Worm (Caenorhabditis elegans): ENCODE data around the gene col-3.

col-3 gene

DNA sequence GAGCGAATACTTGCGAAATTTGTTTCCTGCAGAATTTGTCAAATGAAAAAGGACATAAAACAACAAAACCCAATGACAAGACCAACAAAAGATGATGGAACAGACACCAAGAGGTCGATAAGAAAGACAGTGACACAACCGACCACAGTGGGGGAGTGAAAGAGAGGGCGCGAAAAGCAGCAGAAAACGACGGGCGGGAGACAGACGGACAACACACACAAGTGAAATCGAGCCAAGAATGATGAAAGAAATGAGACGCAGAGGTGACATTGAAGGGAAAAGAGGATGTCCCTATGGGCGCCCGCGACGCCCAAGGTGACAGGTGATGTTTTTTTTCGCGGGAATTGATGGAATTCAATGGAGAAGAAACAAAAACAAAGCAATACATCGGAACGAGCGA is 41.5 kb downstream of the col-3 start (continued):
- no peak for TF ChIP-seq peb-1 (tag; optimal IDR thresholded peaks at IDR 0.05)
- no peak for TF ChIP-seq nhr-11 (tag; optimal IDR thresholded peaks at IDR 0.05)
- TF ChIP-seq nhr-25 (tag; optimal IDR thresholded peaks at IDR 0.05), result peak; percentile 71
- TF ChIP-seq R02D3.7 (tag; optimal IDR thresholded peaks at IDR 0.05), result no peak
- no peak for TF ChIP-seq ceh-82 (tag; optimal IDR thresholded peaks at IDR 0.05)

DNA sequence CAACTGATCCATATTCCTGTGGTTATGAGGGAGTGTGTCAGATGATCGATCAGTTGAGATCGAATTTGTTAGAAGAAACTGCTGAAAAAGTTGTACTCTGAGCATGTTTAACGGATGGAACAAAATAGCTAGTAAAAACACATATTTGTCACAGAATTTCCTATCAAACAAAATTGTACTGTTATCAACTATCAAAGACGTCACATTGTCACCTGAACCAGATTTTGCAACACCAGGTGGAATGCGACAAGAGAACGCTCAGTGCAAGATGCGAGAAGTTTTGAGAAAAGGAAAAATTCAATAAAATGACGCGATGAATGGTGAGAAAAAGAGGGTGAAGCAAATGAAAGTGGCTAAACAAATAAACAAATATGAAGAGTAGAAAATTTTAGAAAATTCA is 43.0 kb downstream of the col-3 start:
- TF ChIP-seq blmp-1 (tag; optimal IDR thresholded peaks at IDR 0.05; ENCODE audit: insufficient read depth), result no peak
- peak; percentile 44 for TF ChIP-seq sma-9 (GFP tag; optimal IDR thresholded peaks at IDR 0.05)
- TF ChIP-seq sma-9 (tag; optimal IDR thresholded peaks at IDR 0.05), result no peak
- TF ChIP-seq crh-2 (tag; optimal IDR thresholded peaks at IDR 0.05), result peak; percentile 6
- TF ChIP-seq lsy-2 (tag; optimal IDR thresholded peaks at IDR 0.05), result peak in 1 of 2 experiments; percentile 10
- TF ChIP-seq fos-1 (tag; optimal IDR thresholded peaks at IDR 0.05), result peak; percentile 23
- no peak for TF ChIP-seq mbf-1 (tag; optimal IDR thresholded peaks at IDR 0.05)

- TF ChIP-seq mbf-1 (tag; optimal IDR thresholded peaks at IDR 0.05), result no peak
- TF ChIP-seq ztf-4 (tag; optimal IDR thresholded peaks at IDR 0.05), result no peak
- no peak for TF ChIP-seq nhr-25 (tag; optimal IDR thresholded peaks at IDR 0.05)
- TF ChIP-seq unc-55 (GFP tag; optimal IDR thresholded peaks at IDR 0.05), result no peak
- TF ChIP-seq sma-3 (GFP tag; optimal IDR thresholded peaks at IDR 0.05), result peak; percentile 20
- no peak for TF ChIP-seq blmp-1 (tag; optimal IDR thresholded peaks at IDR 0.05; ENCODE audit: insufficient read depth)
- TF ChIP-seq F13H6.1 (tag; optimal IDR thresholded peaks at IDR 0.05), result no peak
- TF ChIP-seq gmeb-1 (tag; optimal IDR thresholded peaks at IDR 0.05), result peak; percentile 94
- TF ChIP-seq lin-11 (tag; optimal IDR thresholded peaks at IDR 0.05), result no peak
- no peak for TF ChIP-seq Y55F3AM.14 (GFP tag; optimal IDR thresholded peaks at IDR 0.05)
- TF ChIP-seq snpc-4 (tag; optimal IDR thresholded peaks at IDR 0.05), result peak; percentile 12
- no peak for TF ChIP-seq nhr-12 (tag; optimal IDR thresholded peaks at IDR 0.05)
- no peak for TF ChIP-seq fos-1 (tag; optimal IDR thresholded peaks at IDR 0.05)
- TF ChIP-seq egl-27 (tag; optimal IDR thresholded peaks at IDR 0.05), result no peak
- no peak for TF ChIP-seq alr-1 (tag; optimal IDR thresholded peaks at IDR 0.05)
These were observed 45.0 kb downstream of the col-3 start, which contains the start of gene npp-23 for ce11 chrIV:8869624-8870023. TSS of gene npp-23 (minus strand) at chrIV:8869679.

DNA sequence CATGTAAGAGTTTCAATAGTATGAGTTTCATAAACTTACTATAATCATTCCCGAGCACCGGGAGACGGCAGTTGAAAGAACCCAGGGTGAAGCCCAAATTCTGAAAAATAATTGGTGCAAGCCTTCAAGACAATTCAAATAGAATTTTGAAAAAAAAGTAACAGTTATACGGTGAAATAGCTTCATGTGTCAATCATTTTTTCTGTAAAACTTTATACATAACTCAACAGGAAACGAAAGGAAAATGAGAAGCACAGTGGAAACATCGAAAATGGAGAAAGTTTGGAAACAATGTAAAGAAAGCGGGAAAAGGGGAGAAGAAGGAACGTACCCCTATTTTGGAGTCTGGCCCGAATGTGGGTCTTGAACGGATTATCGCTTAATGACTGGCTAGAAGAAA is 48.4 kb downstream of the col-3 start, which contains the start of gene C09G9.3:
C09G9.3 (minus strand) TSS at position 101 of the 400 bp plus-strand sequence.
- no peak for TF ChIP-seq F13H6.1 (tag; optimal IDR thresholded peaks at IDR 0.05)
- no peak for TF ChIP-seq elt-1 (tag; optimal IDR thresholded peaks at IDR 0.05)
- TF ChIP-seq Y55F3AM.14 (GFP tag; optimal IDR thresholded peaks at IDR 0.05), result no peak
- no peak for TF ChIP-seq sem-4 (tag; optimal IDR thresholded peaks at IDR 0.05)
- TF ChIP-seq nhr-11 (tag; optimal IDR thresholded peaks at IDR 0.05), result no peak
- no peak for TF ChIP-seq sma-3 (GFP tag; optimal IDR thresholded peaks at IDR 0.05)
- no peak for TF ChIP-seq lin-39 (tag; optimal IDR thresholded peaks at IDR 0.05)
- no peak for TF ChIP-seq nhr-21 (tag; optimal IDR thresholded peaks at IDR 0.05)

DNA sequence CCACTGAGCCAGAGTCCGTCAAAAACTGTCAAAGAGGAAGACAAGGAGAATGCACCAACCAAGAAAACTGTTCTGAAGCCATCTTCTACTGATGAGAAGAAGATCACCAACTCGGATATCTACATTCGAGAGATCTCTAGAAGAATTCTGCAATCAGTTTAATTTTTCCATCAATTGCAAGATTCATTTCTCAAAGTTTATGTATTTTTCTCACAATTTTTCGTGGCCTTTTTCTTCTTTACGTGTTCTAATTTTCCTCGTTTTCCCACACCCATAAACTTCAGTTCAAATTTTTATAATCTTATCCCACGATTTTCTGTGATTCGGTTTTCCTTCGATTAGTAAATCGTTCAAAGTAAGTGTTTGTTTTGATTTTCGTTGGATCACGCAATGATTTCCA is 49.3 kb downstream of the col-3 start, which contains the start of gene hdl-2:
hdl-2 (plus strand) TSS at position 301 of the 400 bp plus-strand sequence.
- TF ChIP-seq egl-27 (tag; optimal IDR thresholded peaks at IDR 0.05) (no peak), ama-1 (optimal IDR thresholded peaks at IDR 0.05) (no peak), elt-1 (tag; optimal IDR thresholded peaks at IDR 0.05) (no peak), lin-39 (tag; optimal IDR thresholded peaks at IDR 0.05) (no peak), lin-13 (GFP tag; optimal IDR thresholded peaks at IDR 0.05) (no peak), ceh-16 (tag; optimal IDR thresholded peaks at IDR 0.05) (no peak), mdl-1 (tag; optimal IDR thresholded peaks at IDR 0.05) (no peak), nhr-12 (tag; optimal IDR thresholded peaks at IDR 0.05) (no peak), blmp-1 (tag; optimal IDR thresholded peaks at IDR 0.05; ENCODE audit: insufficient read depth) (no peak), F13H6.1 (tag; optimal IDR thresholded peaks at IDR 0.05) (no peak), lin-11 (tag; optimal IDR thresholded peaks at IDR 0.05) (no peak), aly-2 (tag; optimal IDR thresholded peaks at IDR 0.05) (no peak), dmd-4 (tag; optimal IDR thresholded peaks at IDR 0.05) (no peak), nhr-237 (tag; optimal IDR thresholded peaks at IDR 0.05) (no peak), unc-55 (GFP tag; optimal IDR thresholded peaks at IDR 0.05) (no peak), nhr-6 (tag; optimal IDR thresholded peaks at IDR 0.05) (no peak), nhr-21 (tag; optimal IDR thresholded peaks at IDR 0.05) (no peak), crh-2 (tag; optimal IDR thresholded peaks at IDR 0.05) (no peak), elt-3 (tag; optimal IDR thresholded peaks at IDR 0.05) (no peak), unc-39 (tag; optimal IDR thresholded peaks at IDR 0.05) (no peak)

All from whole organism, L2 larva.